Fruit fly (Drosophila melanogaster) whole organism, embryonic: ENCODE data around the gene CG1233.

Source experiments
- Abd-B ChIP-seq: fragments of 200-800 bp; sonication (Bioruptor generic); optimal IDR thresholded peaks from 2 replicates; lab custom pipeline; 2018; ENCODE audit warnings: missing biosample characterization, mild to moderate bottlenecking, missing genetic modification characterization, moderate library complexity
- Antp ChIP-seq: fragments of 200-800 bp; sonication (Bioruptor generic); optimal IDR thresholded peaks from 3 replicates; lab custom pipeline; 2016; ENCODE audit warnings: missing biosample characterization, missing genetic modification characterization
- CG10321 ChIP-seq: fragments of 200-800 bp; sonication (Bioruptor generic); IDR thresholded peaks from 2 replicates; pipeline ENCODE4 v1.3.6; 2022; ENCODE audit warnings: missing biosample characterization, missing genetic modification characterization
- CG16779 ChIP-seq: fragments of 200-800 bp; sonication (Bioruptor generic); IDR thresholded peaks from 2 replicates; pipeline ENCODE4 v1.3.6; 2022; ENCODE audit warnings: missing biosample characterization, missing genetic modification characterization
- CG18764 ChIP-seq: fragments of 200-800 bp; sonication (Bioruptor generic); optimal IDR thresholded peaks from 3 replicates; lab custom pipeline; 2016; ENCODE audit warnings: missing biosample characterization, missing genetic modification characterization
- CG32767 ChIP-seq: fragments of 200-800 bp; sonication (Bioruptor generic); IDR thresholded peaks from 2 replicates; pipeline ENCODE4 v1.3.6; 2022; ENCODE audit warnings: missing biosample characterization, missing genetic modification characterization
- CG42726 ChIP-seq: fragments of 200-800 bp; sonication (Bioruptor generic); IDR thresholded peaks from 2 replicates; pipeline ENCODE4 v1.3.6; 2022; ENCODE audit warnings: missing biosample characterization, missing genetic modification characterization; ENCODE audit not compliant: partially characterized antibody
- CG4282 ChIP-seq: fragments of 200-800 bp; sonication (Bioruptor generic); optimal IDR thresholded peaks from 2 replicates; lab custom pipeline; 2016; ENCODE audit warnings: missing biosample characterization, missing genetic modification characterization
- CG6272 ChIP-seq: fragments of 200-800 bp; sonication (Bioruptor generic); IDR thresholded peaks from 2 replicates; pipeline ENCODE4 v1.3.6; 2022; ENCODE audit warnings: missing biosample characterization, missing genetic modification characterization
- CG6765 ChIP-seq: fragments of 200-800 bp; sonication (Bioruptor generic); optimal IDR thresholded peaks from 3 replicates; lab custom pipeline; 2017; ENCODE audit warnings: missing biosample characterization, mild to moderate bottlenecking, missing genetic modification characterization
- CG8478 ChIP-seq: fragments of >200 bp; optimal IDR thresholded peaks from 2 replicates; lab custom pipeline; 2018
- CrebB ChIP-seq: fragments of 200-800 bp; sonication (Bioruptor generic); optimal IDR thresholded peaks from 3 replicates; lab custom pipeline; 2018; ENCODE audit warnings: missing biosample characterization, mild to moderate bottlenecking, missing genetic modification characterization
- Lhr ChIP-seq: fragments of 200-800 bp; sonication (Bioruptor generic); optimal IDR thresholded peaks from 3 replicates; lab custom pipeline; 2017; ENCODE audit warnings: mild to moderate bottlenecking, missing biosample characterization, missing genetic modification reagents, missing genetic modification characterization
- Rfx ChIP-seq: fragments of 200-800 bp; sonication (Bioruptor generic); IDR thresholded peaks from 2 replicates; pipeline ENCODE4 v1.3.6; 2022; ENCODE audit warnings: missing biosample characterization, missing genetic modification characterization
- Scr ChIP-seq: fragments of 200-800 bp; sonication (Bioruptor generic); IDR thresholded peaks from 2 replicates; pipeline ENCODE4 v1.3.6; 2022; ENCODE audit warnings: missing biosample characterization, missing genetic modification characterization; ENCODE audit not compliant: partially characterized antibody
- Sox100B ChIP-seq: fragments of 200-800 bp; sonication (Bioruptor generic); optimal IDR thresholded peaks from 3 replicates; lab custom pipeline; 2018; ENCODE audit warnings: missing biosample characterization, mild to moderate bottlenecking, missing genetic modification characterization
- Sry-β ChIP-seq: fragments of 200-800 bp; sonication (Bioruptor generic); optimal IDR thresholded peaks from 2 replicates; lab custom pipeline; 2018; ENCODE audit warnings: missing biosample characterization, mild to moderate bottlenecking, missing genetic modification characterization, moderate library complexity
- Stat92E ChIP-seq, 3 experiments: fragments of >200 bp in 2 of 3; fragments of 200-800 bp in 1 of 3; sonication (Bioruptor generic) in 1 of 3; optimal IDR thresholded peaks; 2 replicates each; lab custom pipeline; 2017 to 2019; ENCODE audit warnings: missing biosample characterization in 3 of 3, missing genetic modification characterization in 3 of 3, mild to moderate bottlenecking in 1 of 3, moderate library complexity in 1 of 3
- Trl ChIP-seq, 3 experiments: fragments of >200 bp in 2 of 3; fragments of 200-800 bp in 1 of 3; sonication (Bioruptor generic) in 1 of 3; optimal IDR thresholded peaks; 2 replicates in 1 of 3; 3 replicates in 2 of 3; lab custom pipeline; 2016 to 2017; ENCODE audit warnings: missing biosample characterization in 1 of 3, missing genetic modification characterization in 1 of 3
- Xbp1 ChIP-seq: fragments of 200-800 bp; sonication (Bioruptor generic); optimal IDR thresholded peaks from 3 replicates; lab custom pipeline; 2016; ENCODE audit warnings: missing biosample characterization, mild to moderate bottlenecking, missing genetic modification characterization
- abd-A ChIP-seq: fragments of 200-800 bp; sonication (Bioruptor generic); optimal IDR thresholded peaks from 3 replicates; lab custom pipeline; 2019; ENCODE audit warnings: missing biosample characterization, mild to moderate bottlenecking, missing genetic modification characterization, moderate library complexity
- ap ChIP-seq: fragments of 200-800 bp; sonication (Bioruptor generic); IDR thresholded peaks from 2 replicates; pipeline ENCODE4 v1.3.6; 2022; ENCODE audit warnings: missing biosample characterization, missing genetic modification characterization
- ato ChIP-seq: fragments of 200-800 bp; sonication (Bioruptor generic); IDR thresholded peaks from 2 replicates; pipeline ENCODE4 v1.3.6; 2022; ENCODE audit warnings: missing biosample characterization, missing genetic modification characterization; ENCODE audit not compliant: partially characterized antibody
- bbx ChIP-seq: fragments of 200-800 bp; sonication (Bioruptor generic); IDR thresholded peaks from 2 replicates; pipeline ENCODE4 v1.3.6; 2022; ENCODE audit warnings: missing biosample characterization, missing genetic modification characterization; ENCODE audit not compliant: partially characterized antibody
- cad ChIP-seq: fragments of >200 bp; optimal IDR thresholded peaks from 2 replicates; lab custom pipeline; 2017; ENCODE audit warnings: missing biosample characterization, missing genetic modification characterization
- crol ChIP-seq: fragments of 200-800 bp; sonication (Bioruptor generic); IDR thresholded peaks from 2 replicates; pipeline ENCODE4 v1.3.6; 2022; ENCODE audit warnings: missing biosample characterization, missing genetic modification characterization
- esg ChIP-seq: fragments of 200-800 bp; sonication (Bioruptor generic); conservative IDR thresholded peaks from 2 replicates; pipeline ENCODE4 v1.3.6; 2022; ENCODE audit warnings: missing biosample characterization, missing genetic modification characterization
- gt ChIP-seq: fragments of 200-800 bp; sonication (Bioruptor generic); IDR thresholded peaks from 2 replicates; pipeline ENCODE4 v1.3.6; 2022; ENCODE audit warnings: missing biosample characterization, missing genetic modification characterization
- hb ChIP-seq: fragments of 200-800 bp; sonication (Bioruptor generic); IDR thresholded peaks from 3 replicates; pipeline ENCODE4 v1.3.6; 2022; ENCODE audit warnings: missing biosample characterization, missing genetic modification characterization; ENCODE audit not compliant: partially characterized antibody
- hkb ChIP-seq, 2 experiments: fragments of 200-800 bp in 1 of 2; fragments of >200 bp in 1 of 2; sonication (Bioruptor generic) in 1 of 2; IDR thresholded peaks in 1 of 2; optimal IDR thresholded peaks in 1 of 2; 2 replicates each; pipeline versions ENCODE4 v1.3.6 to Lab custom; 2017 to 2022; ENCODE audit warnings: missing biosample characterization in 1 of 2, missing genetic modification characterization in 1 of 2
- kni ChIP-seq: fragments of 200-800 bp; sonication (Bioruptor generic); optimal IDR thresholded peaks from 3 replicates; lab custom pipeline; 2017; ENCODE audit warnings: mild to moderate bottlenecking, missing biosample characterization, missing genetic modification reagents, missing genetic modification characterization
- knrl ChIP-seq: fragments of 200-800 bp; sonication (Bioruptor generic); IDR thresholded peaks from 3 replicates; pipeline ENCODE4 v1.3.6; 2022; ENCODE audit warnings: missing biosample characterization, missing genetic modification characterization; ENCODE audit not compliant: partially characterized antibody
- lilli ChIP-seq: fragments of 200-800 bp; sonication (Bioruptor generic); optimal IDR thresholded peaks from 3 replicates; lab custom pipeline; 2016; ENCODE audit warnings: missing biosample characterization, missing genetic modification characterization
- lola ChIP-seq, 3 experiments: fragments of >200 bp in 2 of 3; fragments of 200-800 bp in 1 of 3; sonication (Bioruptor generic) in 1 of 3; optimal IDR thresholded peaks; 2 replicates each; lab custom pipeline; 2017 to 2019; ENCODE audit warnings: missing biosample characterization in 3 of 3, missing genetic modification characterization in 3 of 3, mild to moderate bottlenecking in 1 of 3, moderate library complexity in 1 of 3
- otp ChIP-seq: fragments of 200-800 bp; sonication (Bioruptor generic); IDR thresholded peaks from 3 replicates; pipeline ENCODE4, ENCODE4 v1.3.6; 2022; ENCODE audit warnings: missing biosample characterization, missing genetic modification characterization
- pb ChIP-seq: fragments of 200-800 bp; sonication (Bioruptor generic); optimal IDR thresholded peaks from 3 replicates; lab custom pipeline; 2016; ENCODE audit warnings: missing biosample characterization, missing genetic modification characterization
- pros ChIP-seq: fragments of 200-800 bp; sonication (Bioruptor generic); optimal IDR thresholded peaks from 3 replicates; lab custom pipeline; 2019; ENCODE audit warnings: missing biosample characterization, mild to moderate bottlenecking, missing genetic modification characterization, moderate library complexity
- sd ChIP-seq: fragments of 200-800 bp; sonication (Bioruptor generic); optimal IDR thresholded peaks from 3 replicates; lab custom pipeline; 2018; ENCODE audit warnings: missing biosample characterization, mild to moderate bottlenecking, missing genetic modification characterization, moderate library complexity
- seq ChIP-seq: fragments of 200-800 bp; sonication (Bioruptor generic); IDR thresholded peaks from 2 replicates; pipeline ENCODE4 v1.3.6; 2022; ENCODE audit warnings: missing biosample characterization, missing genetic modification characterization
- stwl ChIP-seq: fragments of 200-800 bp; sonication (Bioruptor generic); optimal IDR thresholded peaks from 3 replicates; lab custom pipeline; 2018; ENCODE audit warnings: missing biosample characterization, mild to moderate bottlenecking, missing genetic modification characterization, moderate library complexity
- tna ChIP-seq: fragments of 200-800 bp; sonication (Bioruptor generic); IDR thresholded peaks from 2 replicates; pipeline ENCODE4 v1.3.6; 2022; ENCODE audit warnings: missing biosample characterization, missing genetic modification characterization; ENCODE audit not compliant: partially characterized antibody
- unc-4 ChIP-seq: fragments of 200-800 bp; sonication (Bioruptor generic); IDR thresholded peaks from 2 replicates; pipeline ENCODE4 v1.3.6; 2022; ENCODE audit warnings: missing biosample characterization, missing genetic modification characterization; ENCODE audit not compliant: partially characterized antibody
- unpg ChIP-seq: fragments of 200-800 bp; sonication (Bioruptor generic); optimal IDR thresholded peaks from 3 replicates; lab custom pipeline; 2018; ENCODE audit warnings: missing biosample characterization, mild to moderate bottlenecking, missing genetic modification characterization, moderate library complexity
- vnd ChIP-seq: fragments of 200-800 bp; sonication (Bioruptor generic); IDR thresholded peaks from 3 replicates; pipeline ENCODE4 v1.3.6; 2022; ENCODE audit warnings: missing biosample characterization, missing genetic modification characterization; ENCODE audit not compliant: partially characterized antibody
- yki ChIP-seq: fragments of >200 bp; optimal IDR thresholded peaks from 3 replicates; lab custom pipeline; 2018
- z ChIP-seq: fragments of 200-800 bp; sonication (Bioruptor generic); IDR thresholded peaks from 3 replicates; pipeline ENCODE4 v1.3.6; 2022; ENCODE audit warnings: missing biosample characterization, missing genetic modification characterization
- zen ChIP-seq: fragments of 200-800 bp; sonication (Bioruptor generic); optimal IDR thresholded peaks from 3 replicates; lab custom pipeline; 2018; ENCODE audit warnings: missing biosample characterization, mild to moderate bottlenecking, missing genetic modification characterization, moderate library complexity
- zen2 ChIP-seq: fragments of 200-800 bp; sonication (Bioruptor generic); IDR thresholded peaks from 3 replicates; pipeline ENCODE4 v1.3.6; 2022; ENCODE audit warnings: missing biosample characterization, missing genetic modification characterization; ENCODE audit not compliant: partially characterized antibody

CG1233 gene

dm6 chr3L:378072-378423 lies 16.8 kb downstream of the CG1233 start (continued):
- TF ChIP-seq knrl (GFP tag; lab: Robert Waterston, UW) (peak; percentile 48; the same call in 1 of the 3 replicates), seq (peak; percentile 16; the same call in 1 of the 2 replicates), Abd-B (GFP tag; lab: Kevin White, UChicago) (peak; percentile 66), zen2 (GFP tag; lab: Robert Waterston, UW) (0 out of 3 replicates have a peak, but pooled peaks have one; percentile 4), bbx (GFP tag; lab: Robert Waterston, UW) (peak; percentile 60), stwl (no peak), zen (peak; percentile 70), esg (GFP tag; lab: Robert Waterston, UW) (no peak), sd (tag; lab: Kevin White, UChicago) (peak; percentile 96), unc-4 (GFP tag; lab: Robert Waterston, UW) (peak; percentile 31; the same call in 1 of the 2 replicates), CG6765 (GFP tag; lab: Kevin White, UChicago) (no peak), pros (no peak), lola (GFP tag; optimal IDR thresholded peaks at IDR 0.05; lab: Kevin White, UChicago) (no peak), yki (no peak), cad (GFP tag; lab: Kevin White, UChicago) (peak; percentile 52), z (no peak), CG18764 (GFP tag; lab: Kevin White, UChicago) (no peak), CG10321 (peak; percentile 99), Sry-β (no peak), Xbp1 (GFP tag; lab: Kevin White, UChicago) (no peak), hb (GFP tag; lab: Robert Waterston, UW) (0 out of 3 replicates have a peak, but pooled peaks have one; percentile 26), gt (GFP tag; lab: Robert Waterston, UW) (no peak), pb (GFP tag; lab: Kevin White, UChicago) (peak; percentile 32), CG4282 (GFP tag; lab: Kevin White, UChicago) (no peak), Stat92E (GFP tag; optimal IDR thresholded peaks at IDR 0.05; lab: Kevin White, UChicago) (peak in 1 of 3 experiments; percentile 9), Lhr (no peak), Trl (optimal IDR thresholded peaks at IDR 0.05; lab: Kevin White, UChicago) (peak; percentile 50 to 62), Trl (GFP tag; optimal IDR thresholded peaks at IDR 0.05; lab: Kevin White, UChicago) (no peak), ato (GFP tag; lab: Robert Waterston, UW) (0 out of 2 replicates have a peak, but pooled peaks have one; percentile 30), hkb (optimal IDR thresholded peaks at IDR 0.05; lab: Kevin White, UChicago) (peak; percentile 38), hkb (GFP tag; IDR thresholded peaks at IDR 0.05; lab: Robert Waterston, UW) (no peak), Antp (GFP tag; lab: Kevin White, UChicago) (peak; percentile 15), crol (peak; percentile 43; the same call in 1 of the 2 replicates), CG42726 (GFP tag; lab: Robert Waterston, UW) (0 out of 2 replicates have a peak, but pooled peaks have one; percentile 46), Scr (peak; percentile 55), Rfx (GFP tag; lab: Robert Waterston, UW) (no peak), CG8478 (lab: Kevin White, UChicago) (peak; percentile 100), otp (GFP tag; lab: Robert Waterston, UW) (peak; percentile 33; the same call in 1 of the 3 replicates), CG32767 (GFP tag; lab: Robert Waterston, UW) (peak; percentile 33; the same call in 1 of the 2 replicates), CrebB (tag; lab: Kevin White, UChicago) (no peak), ap (GFP tag; lab: Robert Waterston, UW) (no peak), abd-A (tag; lab: Kevin White, UChicago) (peak; percentile 98), vnd (GFP tag; lab: Robert Waterston, UW) (peak; percentile 59; the same call in 2 of the 3 replicates), unpg (no peak), CG6272 (GFP tag; lab: Robert Waterston, UW) (peak; percentile 24; the same call in 1 of the 2 replicates), CG16779 (no peak), tna (GFP tag; lab: Robert Waterston, UW) (peak; percentile 63; the same call in 1 of the 2 replicates), kni (GFP tag; lab: Kevin White, UChicago) (peak; percentile 82), lilli (GFP tag; lab: Kevin White, UChicago) (no peak), Sox100B (no peak)
